Fruit fly (Drosophila melanogaster): Measurements from ENCODE around the gene JMJD6.

The JMJD6 gene

DNA sequence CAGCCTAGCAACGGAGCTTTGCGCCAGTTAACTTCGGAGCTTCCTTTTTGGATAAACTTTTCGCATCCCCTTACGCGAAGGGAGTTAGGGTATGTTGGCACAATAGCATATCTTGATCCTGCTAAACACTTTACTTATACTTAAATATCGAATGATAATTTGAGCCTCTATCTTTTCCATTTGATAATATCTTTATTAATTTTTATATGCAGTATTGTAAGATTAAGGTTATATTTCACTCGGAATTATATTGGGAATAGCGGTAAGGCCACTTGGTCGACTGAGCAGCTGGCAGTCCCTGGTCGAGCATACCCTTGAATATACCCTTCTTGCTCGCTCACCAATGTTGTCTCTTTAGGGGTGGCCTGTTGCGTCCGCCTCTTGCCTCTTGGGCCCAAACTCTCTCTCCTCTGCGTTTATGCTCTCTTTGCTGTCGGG, 6.6 kb upstream of the JMJD6 start (continued):
- peak; percentile 80 for TF ChIP-seq CG7556 (GFP tag; optimal IDR thresholded peaks at IDR 0.05)
- peak; percentile 43 for TF ChIP-seq CG10267 (tag; optimal IDR thresholded peaks at IDR 0.05)
- TF ChIP-seq MTF-1 (GFP tag; optimal IDR thresholded peaks at IDR 0.05; ENCODE audit: borderline replicate concordance), result no peak
- no peak for TF ChIP-seq CG13287 (GFP tag; IDR thresholded peaks at IDR 0.05; ENCODE audit: partially characterized antibody)
- TF ChIP-seq Kr (GFP tag; optimal IDR thresholded peaks at IDR 0.05), result no peak
- TF ChIP-seq Side (GFP tag; optimal IDR thresholded peaks at IDR 0.05), result no peak
- no peak for TF ChIP-seq h (optimal IDR thresholded peaks at IDR 0.05)
- TF ChIP-seq Ets65A (GFP tag), result peak; percentile 87
- peak; percentile 64 for TF ChIP-seq CG2712 (tag; optimal IDR thresholded peaks at IDR 0.05)
- TF ChIP-seq CG10462 (GFP tag; optimal IDR thresholded peaks at IDR 0.05), result no peak
- peak; percentile 65 for TF ChIP-seq bcd (GFP tag; optimal IDR thresholded peaks at IDR 0.05)
- TF ChIP-seq cato (GFP tag; optimal IDR thresholded peaks at IDR 0.05; ENCODE audit: borderline replicate concordance), result no peak
- TF ChIP-seq CG2875 (GFP tag; optimal IDR thresholded peaks at IDR 0.05), result no peak
- no peak for TF ChIP-seq CG9797 (GFP tag; optimal IDR thresholded peaks at IDR 0.05)
- TF ChIP-seq jing (GFP tag; optimal IDR thresholded peaks at IDR 0.05), result peak; percentile 25
- peak; percentile 47 for TF ChIP-seq CG16815 (GFP tag; optimal IDR thresholded peaks at IDR 0.05)
- no peak for TF ChIP-seq CG17829 (tag; optimal IDR thresholded peaks at IDR 0.05)
- peak; percentile 82 for TF ChIP-seq CG9932 (GFP tag; IDR thresholded peaks at IDR 0.05)
- peak; percentile 34 to 65 for TF ChIP-seq Hr51 (GFP tag; optimal IDR thresholded peaks at IDR 0.05)
- peak; percentile 68 for TF ChIP-seq CG34422 (GFP tag; IDR thresholded peaks at IDR 0.05)
- TF ChIP-seq ase (GFP tag; IDR thresholded peaks at IDR 0.05), result 0 out of 3 replicates have a peak, but pooled peaks have one; percentile 40
- TF ChIP-seq odd (GFP tag; optimal IDR thresholded peaks at IDR 0.05), result peak; percentile 49
- TF ChIP-seq peb (GFP tag; IDR thresholded peaks at IDR 0.05), result 0 out of 2 replicates have a peak, but pooled peaks have one; percentile 39
- peak; percentile 52 for TF ChIP-seq NfI (GFP tag; optimal IDR thresholded peaks at IDR 0.05)
- no peak for TF ChIP-seq Abd-B (GFP tag; optimal IDR thresholded peaks at IDR 0.05)
- peak; percentile 96 for TF ChIP-seq scrt (GFP tag; optimal IDR thresholded peaks at IDR 0.05)
- peak; percentile 64 for TF ChIP-seq nmo (GFP tag; optimal IDR thresholded peaks at IDR 0.05)
- no peak for TF ChIP-seq CG14965 (GFP tag; optimal IDR thresholded peaks at IDR 0.05; ENCODE audit: borderline replicate concordance)
- TF ChIP-seq MBD-R2 (GFP tag; IDR thresholded peaks at IDR 0.05), result peak; percentile 38; the same call in 1 of the 2 replicates
- TF ChIP-seq CG32767 (GFP tag; IDR thresholded peaks at IDR 0.05), result peak; percentile 60
- peak; percentile 5 for TF ChIP-seq CG18764 (GFP tag; optimal IDR thresholded peaks at IDR 0.05)
- TF ChIP-seq gce (GFP tag; IDR thresholded peaks at IDR 0.05), result no peak
- no peak for TF ChIP-seq Sry-β (GFP tag; optimal IDR thresholded peaks at IDR 0.05)
- TF ChIP-seq Meics (GFP tag; optimal IDR thresholded peaks at IDR 0.05), result peak; percentile 77
- TF ChIP-seq CG43689 (GFP tag; IDR thresholded peaks at IDR 0.05), result peak; percentile 28; the same call in 1 of the 2 replicates
- no peak for TF ChIP-seq slp2 (GFP tag; optimal IDR thresholded peaks at IDR 0.05)
- TF ChIP-seq Atf3 (GFP tag; optimal IDR thresholded peaks at IDR 0.05), result no peak
- no peak for TF ChIP-seq NC2α (GFP tag; optimal IDR thresholded peaks at IDR 0.05)
- peak; percentile 60; the same call in 1 of the 3 replicates for TF ChIP-seq jigr1 (GFP tag; IDR thresholded peaks at IDR 0.05)
- TF ChIP-seq gsb (GFP tag; IDR thresholded peaks at IDR 0.05), result peak; percentile 34; the same call in 1 of the 2 replicates
- peak; percentile 42; the same call in 1 of the 2 replicates for TF ChIP-seq CG14667 (GFP tag; IDR thresholded peaks at IDR 0.05)
- no peak for TF ChIP-seq ab (GFP tag; optimal IDR thresholded peaks at IDR 0.05)
- TF ChIP-seq trem (tag; optimal IDR thresholded peaks at IDR 0.05), result no peak
- TF ChIP-seq ap (GFP tag; IDR thresholded peaks at IDR 0.05), result peak; percentile 61; the same call in 1 of the 2 replicates
- no peak for TF ChIP-seq Stat92E (GFP tag; optimal IDR thresholded peaks at IDR 0.05)
- peak; percentile 46 for TF ChIP-seq crc (GFP tag; optimal IDR thresholded peaks at IDR 0.05)
- TF ChIP-seq CG11247 (GFP tag; IDR thresholded peaks at IDR 0.05), result peak; percentile 54; the same call in 1 of the 2 replicates
- no peak for TF ChIP-seq CG8089 (GFP tag; optimal IDR thresholded peaks at IDR 0.05)
- TF ChIP-seq esg (GFP tag; conservative IDR thresholded peaks at IDR 0.05), result peak; percentile 73
- TF ChIP-seq CG10959 (GFP tag; IDR thresholded peaks at IDR 0.05), result no peak
- peak; percentile 23 for TF ChIP-seq schlank (tag; optimal IDR thresholded peaks at IDR 0.05)

Data from whole organism, embryonic.